Worm (Caenorhabditis elegans): Measurements from ENCODE around the gene gldi-9.

The gldi-9 gene

DNA sequence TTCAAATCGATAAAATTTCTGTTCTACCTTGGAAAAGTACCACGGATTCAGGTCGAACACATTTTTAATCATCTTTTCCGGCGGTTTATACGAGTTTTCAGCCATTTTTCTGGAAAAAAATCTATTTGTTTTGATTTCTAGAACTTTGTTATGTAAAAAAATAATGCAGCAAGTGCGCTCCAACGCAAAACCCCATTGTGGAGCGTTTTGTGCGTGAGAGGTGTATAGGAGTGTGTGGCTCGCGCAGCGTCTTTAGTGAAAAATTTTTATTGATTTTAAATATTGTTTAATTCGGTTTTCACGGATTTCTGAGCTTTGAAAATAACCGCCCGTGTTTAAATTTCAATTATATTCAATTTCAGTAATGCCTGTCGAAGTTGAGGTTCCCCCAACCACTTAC, 29.7 kb upstream of the gldi-9 start, which contains the start of gene Y71H2AM.20:
Gene Y71H2AM.20, minus strand, starts transcription at position 109 of the 400 bp plus-strand sequence.
- peak; percentile 74 for TF ChIP-seq attf-3 (GFP tag; conservative IDR thresholded peaks at IDR 0.05)
- TF ChIP-seq snpc-4 (GFP tag; optimal IDR thresholded peaks at IDR 0.05), result peak; percentile 51
- peak; percentile 70 to 90 (median 83) for TF ChIP-seq snpc-4 (tag; optimal IDR thresholded peaks at IDR 0.05)
- TF ChIP-seq pha-4 (tag; optimal IDR thresholded peaks at IDR 0.05), result peak; percentile 97
- TF ChIP-seq unc-62 (GFP tag; optimal IDR thresholded peaks at IDR 0.05), result peak; percentile 62
- TF ChIP-seq F49E8.2 (tag; optimal IDR thresholded peaks at IDR 0.05; ENCODE audit: insufficient read depth), result peak; percentile 85
- peak; percentile 83 for TF ChIP-seq ztf-18 (tag; optimal IDR thresholded peaks at IDR 0.05)
- no peak for TF ChIP-seq nhr-27 (tag; optimal IDR thresholded peaks at IDR 0.05)
- TF ChIP-seq ztf-3 (GFP tag; optimal IDR thresholded peaks at IDR 0.05), result peak; percentile 10
- TF ChIP-seq madf-3 (GFP tag; IDR thresholded peaks at IDR 0.05), result peak; percentile 96
- peak; percentile 91 for TF ChIP-seq K12H6.12 (tag; optimal IDR thresholded peaks at IDR 0.05)
- TF ChIP-seq ztf-22 (GFP tag; optimal IDR thresholded peaks at IDR 0.05), result no peak
- TF ChIP-seq snpc-1.1 (tag; optimal IDR thresholded peaks at IDR 0.05; ENCODE audit: insufficient read depth), result peak; percentile 71
- TF ChIP-seq hlh-26 (GFP tag; conservative IDR thresholded peaks at IDR 0.05), result no peak
- peak; percentile 35 for TF ChIP-seq unc-130 (GFP tag; optimal IDR thresholded peaks at IDR 0.05)
- peak; percentile 10 for TF ChIP-seq rpc-1 (optimal IDR thresholded peaks at IDR 0.05)
- TF ChIP-seq rpc-1 (tag; optimal IDR thresholded peaks at IDR 0.05), result no peak
- peak; percentile 87 for TF ChIP-seq madf-10 (tag; optimal IDR thresholded peaks at IDR 0.05)
- TF ChIP-seq nhr-90 (tag; optimal IDR thresholded peaks at IDR 0.05), result peak; percentile 84
- no peak for TF ChIP-seq ets-4 (GFP tag; optimal IDR thresholded peaks at IDR 0.05)
- TF ChIP-seq ztf-25 (GFP tag; IDR thresholded peaks at IDR 0.05), result no peak
- no peak for TF ChIP-seq sdz-38 (tag; optimal IDR thresholded peaks at IDR 0.05)
- no peak for TF ChIP-seq bed-1 (GFP tag; IDR thresholded peaks at IDR 0.05)
- TF ChIP-seq Y79H2A.3 (GFP tag; conservative IDR thresholded peaks at IDR 0.05), result peak; percentile 74; the same call in 1 of the 2 replicates
- TF ChIP-seq egl-44 (GFP tag; IDR thresholded peaks at IDR 0.05), result peak; percentile 67; the same call in 1 of the 2 replicates
- peak; percentile 85 for TF ChIP-seq B0019.2 (GFP tag; conservative IDR thresholded peaks at IDR 0.05)
- peak; percentile 54 for TF ChIP-seq die-1 (tag; optimal IDR thresholded peaks at IDR 0.05)
- TF ChIP-seq C06A6.2 (GFP tag; conservative IDR thresholded peaks at IDR 0.05), result 0 out of 2 replicates have a peak, but pooled peaks have one; percentile 24
- no peak for TF ChIP-seq T26A5.8 (tag; optimal IDR thresholded peaks at IDR 0.05)
- TF ChIP-seq let-607 (tag; optimal IDR thresholded peaks at IDR 0.05), result peak; percentile 44 to 64
- TF ChIP-seq ama-1 (optimal IDR thresholded peaks at IDR 0.05), result no peak
- no peak for TF ChIP-seq ama-1 (GFP tag; optimal IDR thresholded peaks at IDR 0.05)
- TF ChIP-seq F37B4.10 (GFP tag; IDR thresholded peaks at IDR 0.05), result no peak
- peak; percentile 56 for TF ChIP-seq atf-7 (tag; optimal IDR thresholded peaks at IDR 0.05)
- peak; percentile 93 for TF ChIP-seq D2030.7 (GFP tag; IDR thresholded peaks at IDR 0.05)
- TF ChIP-seq ztf-26 (tag; optimal IDR thresholded peaks at IDR 0.05), result peak; percentile 72
- no peak for TF ChIP-seq fkh-3 (tag; optimal IDR thresholded peaks at IDR 0.05)
- peak; percentile 82; the same call in 1 of the 2 replicates for TF ChIP-seq ztf-28 (GFP tag; IDR thresholded peaks at IDR 0.05)
- peak; percentile 77 for TF ChIP-seq tbp1 (GFP tag; optimal IDR thresholded peaks at IDR 0.05)
- peak; percentile 100 for TF ChIP-seq attf-5 (GFP tag; optimal IDR thresholded peaks at IDR 0.05)
- no peak for TF ChIP-seq F10E7.11 (tag; optimal IDR thresholded peaks at IDR 0.05)
- peak in 1 of 2 experiments; percentile 13 for TF ChIP-seq rec-8 (tag; optimal IDR thresholded peaks at IDR 0.05)
- TF ChIP-seq B0035.1 (tag; optimal IDR thresholded peaks at IDR 0.05), result no peak
- peak; percentile 70 for TF ChIP-seq ceh-100 (GFP tag; IDR thresholded peaks at IDR 0.05)
- TF ChIP-seq Y67H2A.10 (GFP tag; conservative IDR thresholded peaks at IDR 0.05), result peak; percentile 89
- TF ChIP-seq F57C9.4 (tag; optimal IDR thresholded peaks at IDR 0.05), result no peak
- TF ChIP-seq Y56A3A.18 (GFP tag; IDR thresholded peaks at IDR 0.05), result no peak
- peak; percentile 61 for TF ChIP-seq somi-1 (GFP tag; optimal IDR thresholded peaks at IDR 0.05)
- TF ChIP-seq dox-1 (GFP tag; IDR thresholded peaks at IDR 0.05), result peak; percentile 98

Measured in whole organism, young adult.